Worm (Caenorhabditis elegans) whole organism, L1 larva: Measurements from ENCODE around the gene F10E9.2.

Experiments used
- C34B4.2 ChIP-seq: sonication (generic microtip); optimal IDR thresholded peaks from 2 replicates; lab custom pipeline; 2017; ENCODE audit warnings: mild to moderate bottlenecking, missing genetic modification characterization, missing compliant biosample characterization
- F16B12.6 ChIP-seq: fragments of 150-350 bp; optimal IDR thresholded peaks from 2 replicates; lab custom pipeline; 2014; ENCODE audit warnings: missing biosample characterization, missing genetic modification characterization
- Y116A8C.19 ChIP-seq: sonication (generic microtip); optimal IDR thresholded peaks from 2 replicates; lab custom pipeline; 2016; ENCODE audit warnings: missing compliant biosample characterization, missing genetic modification characterization, borderline replicate concordance
- aha-1 ChIP-seq: fragments of 150-350 bp; optimal IDR thresholded peaks from 2 replicates; lab custom pipeline; 2014; ENCODE audit warnings: missing biosample characterization, missing genetic modification characterization
- aly-2 ChIP-seq: fragments of 150-350 bp; optimal IDR thresholded peaks from 2 replicates; lab custom pipeline; 2014; ENCODE audit warnings: missing biosample characterization, missing genetic modification characterization
- ama-1 ChIP-seq: fragments of 150-350 bp; optimal IDR thresholded peaks from 2 replicates; lab custom pipeline; 2014
- efl-3 ChIP-seq: fragments of 200-800 bp; sonication (Bioruptor generic); optimal IDR thresholded peaks from 2 replicates; lab custom pipeline; 2018; ENCODE audit warnings: mild to moderate bottlenecking, missing genetic modification characterization, missing compliant biosample characterization
- egl-27 ChIP-seq, 2 experiments: fragments of 150-350 bp in 1 of 2; sonication (generic microtip); optimal IDR thresholded peaks; 3 replicates each; lab custom pipeline; 2017 to 2018; ENCODE audit warnings: missing biosample characterization in 2 of 2, missing genetic modification characterization in 2 of 2, missing genetic modification reagents in 2 of 2
- elt-2 ChIP-seq: sonication (generic microtip); optimal IDR thresholded peaks from 2 replicates; lab custom pipeline; 2016; ENCODE audit warnings: missing genetic modification characterization, mild to moderate bottlenecking, inconsistent platforms, missing compliant biosample characterization, missing genetic modification reagents
- fkh-4 ChIP-seq: sonication (generic microtip); optimal IDR thresholded peaks from 2 replicates; lab custom pipeline; 2016; ENCODE audit warnings: missing compliant biosample characterization, missing genetic modification characterization, borderline replicate concordance
- fos-1 ChIP-seq: fragments of 150-350 bp; optimal IDR thresholded peaks from 2 replicates; lab custom pipeline; 2014; ENCODE audit warnings: missing biosample characterization, missing genetic modification characterization
- hlh-17 ChIP-seq: fragments of 200-800 bp; sonication (Bioruptor generic); optimal IDR thresholded peaks from 2 replicates; lab custom pipeline; 2018; ENCODE audit warnings: missing genetic modification characterization, mild to moderate bottlenecking, missing compliant biosample characterization, moderate library complexity, borderline replicate concordance
- lin-13 ChIP-seq: fragments of 150-350 bp; optimal IDR thresholded peaks from 2 replicates; lab custom pipeline; 2014; ENCODE audit warnings: missing biosample characterization, missing genetic modification reagents, missing genetic modification characterization
- lin-15B ChIP-seq: fragments of 150-350 bp; sonication (generic microtip); optimal IDR thresholded peaks from 3 replicates; lab custom pipeline; 2014; ENCODE audit warnings: missing biosample characterization, missing genetic modification characterization
- lir-3 ChIP-seq: sonication (generic microtip); optimal IDR thresholded peaks from 2 replicates; lab custom pipeline; 2016; ENCODE audit warnings: mild to moderate bottlenecking, missing genetic modification characterization, moderate library complexity, missing compliant biosample characterization; ENCODE audit not compliant: poor library complexity
- lsy-2 ChIP-seq, 2 experiments: fragments of 150-350 bp; optimal IDR thresholded peaks; 2 replicates each; lab custom pipeline; 2014; ENCODE audit warnings: missing biosample characterization in 2 of 2, missing genetic modification characterization in 2 of 2
- mab-9 ChIP-seq: fragments of 200-800 bp; sonication (Bioruptor generic); IDR thresholded peaks from 2 replicates; pipeline ENCODE4 v1.3.6; 2022; ENCODE audit warnings: missing genetic modification reagents, missing genetic modification characterization, missing compliant biosample characterization
- mef-2 ChIP-seq: fragments of 150-350 bp; optimal IDR thresholded peaks from 2 replicates; lab custom pipeline; 2014; ENCODE audit warnings: missing biosample characterization, missing genetic modification characterization
- mep-1 ChIP-seq: fragments of 150-350 bp; optimal IDR thresholded peaks from 2 replicates; lab custom pipeline; 2014; ENCODE audit warnings: missing biosample characterization, missing genetic modification characterization
- nhr-20 ChIP-seq: sonication (generic microtip); optimal IDR thresholded peaks from 2 replicates; lab custom pipeline; 2016; ENCODE audit warnings: mild to moderate bottlenecking, missing genetic modification characterization, missing compliant biosample characterization
- nhr-237 ChIP-seq: fragments of 150-350 bp; optimal IDR thresholded peaks from 2 replicates; lab custom pipeline; 2014; ENCODE audit warnings: missing biosample characterization, missing genetic modification characterization
- nhr-47 ChIP-seq: sonication (generic microtip); optimal IDR thresholded peaks from 2 replicates; lab custom pipeline; 2016; ENCODE audit warnings: mild to moderate bottlenecking, missing genetic modification characterization, moderate library complexity, missing compliant biosample characterization
- nhr-76 ChIP-seq: sonication (generic microtip); optimal IDR thresholded peaks from 2 replicates; lab custom pipeline; 2017; ENCODE audit warnings: missing biosample characterization, missing genetic modification characterization
- nhr-77 ChIP-seq: fragments of 150-350 bp; optimal IDR thresholded peaks from 2 replicates; lab custom pipeline; 2014; ENCODE audit warnings: missing biosample characterization, missing genetic modification characterization
- nhr-84 ChIP-seq: sonication (generic microtip); optimal IDR thresholded peaks from 2 replicates; lab custom pipeline; 2017; ENCODE audit warnings: missing biosample characterization, missing genetic modification characterization
- nhr-85 ChIP-seq: sonication (generic microtip); peaks from one replicate; lab custom pipeline; 2016; ENCODE audit warnings: missing genetic modification characterization, inconsistent platforms, missing compliant biosample characterization
- nhr-90 ChIP-seq: sonication (generic microtip); optimal IDR thresholded peaks from 2 replicates; lab custom pipeline; 2016; ENCODE audit warnings: mild to moderate bottlenecking, missing genetic modification characterization, missing compliant biosample characterization; ENCODE audit not compliant: poor library complexity
- unc-130 ChIP-seq: fragments of 150-350 bp; optimal IDR thresholded peaks from 2 replicates; lab custom pipeline; 2017; ENCODE audit warnings: missing biosample characterization, missing genetic modification characterization, inconsistent platforms
- unc-30 ChIP-seq: sonication (generic microtip); optimal IDR thresholded peaks from 2 replicates; lab custom pipeline; 2017; ENCODE audit warnings: missing biosample characterization, missing genetic modification characterization
- unc-62 ChIP-seq: fragments of 150-350 bp; optimal IDR thresholded peaks from 2 replicates; lab custom pipeline; 2014; ENCODE audit warnings: missing biosample characterization, missing genetic modification reagents, missing genetic modification characterization
- unc-86 ChIP-seq: sonication (generic microtip); optimal IDR thresholded peaks from 2 replicates; lab custom pipeline; 2016; ENCODE audit warnings: missing genetic modification characterization, missing compliant biosample characterization
- vab-15 ChIP-seq: sonication (generic microtip); optimal IDR thresholded peaks from 2 replicates; lab custom pipeline; 2017; ENCODE audit warnings: missing genotype, mild to moderate bottlenecking, missing genetic modification characterization, missing compliant biosample characterization
- zag-1 ChIP-seq: fragments of 150-350 bp; optimal IDR thresholded peaks from 2 replicates; lab custom pipeline; 2014; ENCODE audit warnings: missing biosample characterization, missing genetic modification characterization
- ztf-11 ChIP-seq, 2 experiments: sonication (generic microtip); optimal IDR thresholded peaks; 2 replicates each; lab custom pipeline; 2016 to 2017; ENCODE audit warnings: missing genetic modification characterization in 2 of 2, missing biosample characterization in 1 of 2, missing compliant biosample characterization in 1 of 2
- ztf-4 ChIP-seq: fragments of 150-350 bp; optimal IDR thresholded peaks from 2 replicates; lab custom pipeline; 2014; ENCODE audit warnings: missing biosample characterization, missing genetic modification characterization

The F10E9.2 gene

DNA sequence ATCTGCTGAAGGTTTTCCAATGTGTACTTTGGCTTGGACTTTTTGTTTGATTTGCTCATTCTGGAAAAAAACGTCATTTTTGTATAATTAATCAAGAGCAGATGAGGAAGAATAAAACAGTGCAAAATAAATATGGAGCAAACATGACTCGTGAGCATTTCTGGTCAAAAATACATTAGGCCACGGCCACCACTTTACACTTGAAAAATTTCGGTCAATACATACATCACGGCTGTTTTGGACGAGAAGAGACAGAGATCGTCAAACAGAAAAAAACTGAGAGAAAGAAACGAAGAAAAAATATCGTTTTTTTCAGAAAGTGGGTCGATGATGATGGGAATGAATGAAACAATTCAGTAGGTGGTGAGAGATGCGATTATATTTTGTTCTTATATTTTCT, 44.2 kb upstream of the F10E9.2 start, which contains the start of the genes F09G8.7 and crn-7 (continued):
- no peak for TF ChIP-seq unc-62 (GFP tag; lab: Kevin White, UChicago)

DNA sequence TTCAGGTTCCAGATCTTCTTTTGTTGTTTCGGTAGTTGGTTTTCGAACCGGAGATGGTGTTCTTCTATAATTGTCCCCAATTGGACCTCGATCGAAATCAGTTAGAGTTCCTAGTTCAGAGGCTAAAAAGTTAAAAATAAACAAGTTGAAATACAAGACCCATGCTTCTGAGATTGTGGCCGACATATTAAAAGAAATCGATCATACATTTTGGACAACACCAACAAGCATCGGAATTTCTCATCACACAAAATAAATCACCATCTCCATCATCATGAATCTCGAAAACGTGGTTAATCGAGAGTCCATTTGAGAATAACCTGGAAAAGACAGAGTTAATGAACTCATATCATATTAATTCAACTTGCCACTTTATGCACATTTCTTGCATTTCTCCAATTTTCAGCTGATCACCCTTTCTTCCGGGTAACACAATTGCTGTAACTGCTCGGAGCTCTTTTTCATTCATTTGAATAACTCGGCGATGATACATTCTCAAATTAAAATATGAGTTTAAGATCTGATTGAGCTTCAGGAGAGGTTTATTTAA, 40.7 kb upstream of the F10E9.2 start, which contains the start of the genes mps-4 and F09G8.10:
TSS of gene mps-4 (minus strand) at position 101 of the 550 bp plus-strand sequence.
TSS of gene F09G8.10 (minus strand) at position 500 of the 550 bp plus-strand sequence.
- no peak for TF ChIP-seq F16B12.6 (tag; lab: Kevin White, UChicago)
- TF ChIP-seq ztf-4 (tag; lab: Kevin White, UChicago), result no peak
- no peak for TF ChIP-seq C34B4.2 (tag; lab: Kevin White, UChicago)
- no peak for TF ChIP-seq lin-13 (GFP tag; lab: Kevin White, UChicago)
- TF ChIP-seq ama-1 (lab: Kevin White, UChicago), result no peak

DNA sequence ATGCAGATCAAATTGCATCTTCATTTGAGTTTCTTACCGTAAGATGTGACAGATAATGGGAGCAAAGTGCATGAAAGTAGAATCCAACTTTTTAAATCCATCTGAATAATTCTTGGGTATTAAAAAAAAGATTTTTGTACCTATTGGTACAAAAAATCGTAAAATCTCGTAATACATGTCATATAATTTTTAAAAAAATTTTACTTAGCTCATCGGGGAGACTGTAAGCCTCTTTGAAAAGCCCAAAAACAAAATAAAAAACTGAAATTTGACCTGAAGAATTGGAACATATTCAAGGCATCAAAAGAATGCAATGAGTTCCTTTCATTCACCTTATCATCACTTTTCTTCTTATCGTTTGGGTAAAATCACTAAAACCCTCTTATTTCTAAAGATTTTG, 36.6 kb upstream of the F10E9.2 start, which contains the start of gene clec-160:
TSS of gene clec-160 (minus strand) at position 101 of the 400 bp plus-strand sequence.
- TF ChIP-seq nhr-76 (tag; lab: Kevin White, UChicago) (no peak), lin-13 (GFP tag; lab: Kevin White, UChicago) (no peak)
- TF ChIP-seq, all 84 proteins: peak for 0

DNA sequence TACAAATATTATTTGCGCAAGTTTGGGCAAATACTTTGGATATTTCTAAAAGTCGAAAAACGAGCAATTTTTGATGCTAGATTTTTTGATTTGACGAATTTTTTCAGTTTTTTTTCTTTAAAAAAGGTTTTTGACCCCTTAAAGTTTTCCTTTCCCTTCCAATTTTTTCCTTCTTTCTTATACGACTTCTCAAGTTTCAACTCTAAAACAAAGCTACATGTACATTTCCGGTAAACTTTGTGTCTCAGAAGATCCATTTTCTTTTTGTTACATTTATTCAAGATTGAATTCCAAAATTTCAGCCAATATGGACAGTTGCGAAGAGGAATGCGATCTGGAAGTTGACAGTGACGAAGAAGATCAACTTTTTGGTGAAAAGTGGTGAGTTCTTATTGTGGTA, 33.7 kb upstream of the F10E9.2 start, which contains the start of gene mig-10:
TSS of gene mig-10 (plus strand) at position 301 of the 400 bp plus-strand sequence.
- TF ChIP-seq hlh-17 (GFP tag; lab: Kevin White, UChicago), result no peak

DNA sequence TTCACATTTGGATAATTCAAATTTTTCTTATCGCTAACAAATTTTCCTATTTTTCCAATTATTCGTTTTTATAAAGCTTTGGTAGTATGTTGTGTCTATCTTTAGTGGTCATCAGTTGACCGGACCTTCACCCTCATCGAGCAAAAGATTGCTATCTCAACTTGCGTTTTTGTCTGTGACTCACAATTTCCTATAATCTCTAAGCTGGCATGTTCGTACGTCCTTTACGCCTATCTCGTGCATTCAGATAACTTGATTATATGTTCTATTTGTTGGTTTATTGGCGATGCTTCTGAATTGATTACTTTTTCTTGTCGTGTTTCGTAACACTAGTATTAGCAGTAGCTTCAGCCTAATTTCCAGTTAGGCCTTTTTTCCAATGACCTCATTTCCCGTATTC, 32.9 kb upstream of the F10E9.2 start:
- TF ChIP-seq ztf-11 (tag; optimal IDR thresholded peaks at IDR 0.05; lab: Kevin White, UChicago) (no peak), aly-2 (tag; lab: Kevin White, UChicago) (no peak), nhr-237 (no peak), unc-30 (no peak), nhr-20 (tag; lab: Kevin White, UChicago) (no peak), mep-1 (no peak), aha-1 (tag; lab: Kevin White, UChicago) (no peak), egl-27 (tag; optimal IDR thresholded peaks at IDR 0.05; lab: Kevin White, UChicago) (no peak), fkh-4 (tag; lab: Kevin White, UChicago) (no peak), lsy-2 (tag; optimal IDR thresholded peaks at IDR 0.05; lab: Kevin White, UChicago) (no peak), lir-3 (no peak), elt-2 (tag; lab: Kevin White, UChicago) (no peak), Y116A8C.19 (tag; lab: Kevin White, UChicago) (no peak), zag-1 (tag; lab: Kevin White, UChicago) (no peak), vab-15 (no peak), ama-1 (lab: Kevin White, UChicago) (no peak)

DNA sequence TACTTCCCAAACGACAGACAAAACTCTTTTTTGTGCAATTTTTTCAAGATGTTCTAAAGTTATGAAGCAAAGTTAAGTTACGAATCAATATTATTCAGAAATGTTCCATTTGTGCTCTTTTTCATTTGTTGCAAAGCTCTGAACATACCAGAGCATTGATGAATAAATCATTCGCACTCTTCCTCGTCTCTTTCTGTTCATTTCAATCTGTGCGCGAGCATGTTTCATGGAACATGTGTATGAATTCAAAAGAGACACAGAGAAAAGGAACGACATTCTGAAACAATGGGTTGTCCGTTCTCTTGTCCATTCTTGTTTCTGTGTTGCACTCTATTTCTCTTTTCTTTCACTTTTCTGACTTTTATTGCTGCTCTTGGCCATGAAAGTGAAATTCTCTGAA, 32.1 kb upstream of the F10E9.2 start:
- TF ChIP-seq nhr-47, result no peak
- no peak for TF ChIP-seq nhr-85
- TF ChIP-seq mef-2 (tag; lab: Kevin White, UChicago), result no peak
- TF ChIP-seq nhr-84 (tag; lab: Kevin White, UChicago), result no peak
- TF ChIP-seq unc-130 (tag; lab: Kevin White, UChicago), result no peak
- TF ChIP-seq nhr-90 (tag; lab: Kevin White, UChicago), result no peak
- TF ChIP-seq ztf-4 (tag; lab: Kevin White, UChicago), result no peak
- no peak for TF ChIP-seq efl-3 (GFP tag; lab: Kevin White, UChicago)
- TF ChIP-seq mab-9 (GFP tag; lab: Robert Waterston, UW), result no peak
- TF ChIP-seq nhr-77 (tag; lab: Kevin White, UChicago), result no peak
- TF ChIP-seq unc-86 (tag; lab: Kevin White, UChicago), result no peak
- TF ChIP-seq lin-15B, result no peak
- no peak for TF ChIP-seq fos-1 (tag; lab: Kevin White, UChicago)
